Fruit fly (Drosophila melanogaster) whole organism, adult: ENCODE results near the gene Acbp3.

Experiments
- CG11617 ChIP-seq: fragments of 200-800 bp; sonication (Bioruptor generic); optimal IDR thresholded peaks from 2 replicates; lab custom pipeline; 2017; ENCODE audit warnings: mild to moderate bottlenecking, missing biosample characterization, missing genetic modification reagents, missing genetic modification characterization
- CG14711 ChIP-seq: fragments of 200-800 bp; sonication (Bioruptor generic); optimal IDR thresholded peaks from 2 replicates; lab custom pipeline; 2018; ENCODE audit warnings: missing biosample characterization, mild to moderate bottlenecking, missing genetic modification characterization, moderate library complexity
- CG33017 ChIP-seq: fragments of 200-800 bp; sonication (Bioruptor generic); optimal IDR thresholded peaks from 2 replicates; lab custom pipeline; 2018; ENCODE audit warnings: missing biosample characterization, mild to moderate bottlenecking, missing genetic modification characterization, moderate library complexity
- CG5204 ChIP-seq: fragments of 200-800 bp; sonication (Bioruptor generic); optimal IDR thresholded peaks from 2 replicates; lab custom pipeline; 2016; ENCODE audit warnings: missing biosample characterization, missing genetic modification characterization
- CG7101 ChIP-seq: fragments of 200-800 bp; sonication (Bioruptor generic); optimal IDR thresholded peaks from 2 replicates; lab custom pipeline; 2018; ENCODE audit warnings: missing biosample characterization, mild to moderate bottlenecking, missing genetic modification characterization, moderate library complexity
- Clk ChIP-seq: fragments of 200-800 bp; sonication (Bioruptor generic); optimal IDR thresholded peaks from 2 replicates; lab custom pipeline; 2017; ENCODE audit warnings: missing biosample characterization, missing genetic modification characterization
- Crg-1 ChIP-seq: fragments of 200-800 bp; sonication (Bioruptor generic); optimal IDR thresholded peaks from 2 replicates; lab custom pipeline; 2016; ENCODE audit warnings: missing biosample characterization, missing genetic modification characterization
- Hr96 ChIP-seq: fragments of 200-800 bp; sonication (Bioruptor generic); optimal IDR thresholded peaks from 2 replicates; lab custom pipeline; 2016; ENCODE audit warnings: missing biosample characterization, missing genetic modification characterization
- kay ChIP-seq: fragments of 200-800 bp; sonication (Bioruptor generic); peaks from one replicate; lab custom pipeline; 2016; ENCODE audit warnings: missing biosample characterization, missing genetic modification characterization, borderline replicate concordance
- ovo ChIP-seq: fragments of 200-800 bp; sonication (Bioruptor generic); optimal IDR thresholded peaks from 2 replicates; lab custom pipeline; 2016; ENCODE audit warnings: missing biosample characterization, missing genetic modification characterization
- pad ChIP-seq: fragments of 200-800 bp; sonication (Bioruptor generic); optimal IDR thresholded peaks from 3 replicates; lab custom pipeline; 2017; ENCODE audit warnings: missing biosample characterization, missing genetic modification characterization, mild to moderate bottlenecking, moderate library complexity, missing genetic modification reagents
- toe ChIP-seq: fragments of 200-800 bp; sonication (Bioruptor generic); optimal IDR thresholded peaks from 2 replicates; lab custom pipeline; 2016; ENCODE audit warnings: missing biosample characterization, missing genetic modification characterization

- TF ChIP-seq pad (GFP tag; lab: Kevin White, UChicago) (no peak), CG33017 (tag; lab: Kevin White, UChicago) (no peak), CG7101 (no peak), Hr96 (GFP tag; lab: Kevin White, UChicago) (no peak), ovo (no peak), CG11617 (GFP tag; lab: Kevin White, UChicago) (no peak), CG5204 (GFP tag; lab: Kevin White, UChicago) (no peak), kay (no peak), toe (GFP tag; lab: Kevin White, UChicago) (no peak), Crg-1 (no peak), Clk (no peak), CG14711 (tag; lab: Kevin White, UChicago) (no peak)
Observed at dm6 chr3L:7136663-7137062, 6.0 kb downstream of the Acbp3 start.
